Fruit fly (Drosophila melanogaster) whole organism, larva: ENCODE data around the gene tkv.

Experiments used
- noc ChIP-seq: fragments of 200-800 bp; sonication (Bioruptor generic); optimal IDR thresholded peaks from 3 replicates; lab custom pipeline; 2019; ENCODE audit warnings: missing biosample characterization, mild to moderate bottlenecking, missing genetic modification characterization, moderate library complexity

The tkv gene

DNA sequence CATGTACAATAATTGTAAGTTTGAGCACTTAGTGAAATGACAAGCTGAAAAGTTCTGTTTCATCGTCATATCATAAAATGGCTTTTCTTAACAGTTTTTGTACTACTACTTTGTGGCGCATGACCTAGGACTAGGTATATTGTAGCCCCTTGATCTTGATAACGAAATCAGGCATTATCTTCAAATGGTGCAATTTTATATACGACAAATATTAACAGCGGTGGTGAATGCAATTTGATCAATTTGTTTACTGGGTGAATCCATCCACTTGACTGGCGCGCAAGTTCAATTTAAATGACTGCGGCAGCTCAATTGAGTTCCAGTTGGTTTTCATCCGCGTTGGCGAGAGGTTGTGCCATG lies 61.1 kb downstream of the tkv start, which contains the start of gene Cyp28d1:
TSS of gene Cyp28d1 (plus strand) at position 316 of the 360 bp plus-strand sequence.
- no peak for TF ChIP-seq noc (tag; lab: Kevin White, UChicago)

DNA sequence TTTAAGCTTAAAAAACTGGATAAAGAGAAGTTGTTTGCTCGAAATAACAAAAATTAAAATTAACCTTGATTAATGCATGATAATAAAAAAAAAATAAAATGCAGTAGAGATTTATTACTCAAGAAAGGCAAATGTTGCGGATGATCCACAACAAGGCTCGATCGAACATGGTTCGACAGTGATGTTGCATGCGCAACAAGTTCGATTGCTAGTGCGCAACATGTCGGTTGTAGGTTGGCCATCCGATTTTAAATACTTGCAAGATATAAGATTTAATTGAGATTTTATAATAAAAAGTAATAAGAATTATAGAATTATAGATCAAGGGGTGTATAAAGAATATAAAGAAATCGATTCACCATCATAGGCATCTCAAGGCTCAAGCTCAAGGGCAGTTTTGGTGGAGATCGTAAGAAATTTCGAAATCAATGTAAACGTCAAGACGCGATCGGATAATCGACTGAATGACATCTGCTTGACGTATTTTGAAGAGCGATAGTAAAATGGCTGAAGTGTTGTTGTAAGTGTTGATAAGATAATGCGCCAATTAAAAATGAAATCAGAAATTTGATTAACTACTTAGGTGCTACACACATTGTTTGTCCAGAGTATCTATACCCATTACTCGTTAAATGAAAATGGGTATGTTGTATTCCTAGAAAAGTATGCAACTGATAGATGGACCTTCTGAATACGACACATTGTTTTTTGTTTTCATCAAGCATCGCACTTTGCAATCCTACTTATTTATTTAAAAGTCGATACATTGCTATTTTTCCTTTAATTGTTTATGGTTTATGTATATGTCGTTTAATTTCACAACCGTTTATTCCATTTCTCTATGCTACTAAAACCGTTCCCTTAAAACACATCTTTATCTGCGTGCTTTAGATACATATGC lies 61.7 kb downstream of the tkv start:
- TF ChIP-seq noc (tag; lab: Kevin White, UChicago), result peak; percentile 85

dm6 chr2L:5208581-5208980 lies 62.6 kb downstream of the tkv start:
- TF ChIP-seq noc (tag; lab: Kevin White, UChicago), result no peak

DNA sequence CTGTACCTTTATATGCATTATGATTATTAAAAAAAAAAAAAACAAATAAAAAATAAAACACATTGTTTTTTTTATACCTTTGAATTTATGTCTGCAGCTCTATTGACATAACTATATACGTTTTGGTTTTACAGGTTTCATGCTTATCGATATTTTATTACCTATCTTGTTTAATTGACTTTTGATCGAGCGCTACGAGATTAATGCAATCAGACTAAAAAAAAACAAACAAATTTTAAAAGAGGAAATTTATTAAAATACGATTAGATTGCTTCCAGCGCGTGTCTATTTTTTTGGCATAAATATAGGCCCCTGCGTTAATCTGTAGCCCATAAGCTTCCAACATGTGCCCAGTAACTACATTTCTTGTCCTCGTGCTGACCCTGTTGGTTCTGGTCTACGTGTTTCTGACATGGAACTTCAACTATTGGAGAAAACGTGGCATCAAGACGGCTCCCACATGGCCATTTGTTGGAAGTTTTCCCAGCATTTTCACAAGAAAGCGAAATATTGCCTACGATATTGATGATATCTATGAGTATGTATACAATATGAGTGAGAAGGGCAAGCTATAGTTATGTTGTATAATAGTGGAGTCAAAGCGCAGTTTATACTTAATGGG lies 64.1 kb downstream of the tkv start, which contains the start of gene Cyp28d2:
TSS of gene Cyp28d2 (plus strand) at position 304 of the 622 bp plus-strand sequence.
- no peak for TF ChIP-seq noc (tag; lab: Kevin White, UChicago)

- no peak for TF ChIP-seq noc (tag; lab: Kevin White, UChicago)
These were observed 74.0 kb downstream of the tkv start for dm6 chr2L:5197200-5197599.

DNA sequence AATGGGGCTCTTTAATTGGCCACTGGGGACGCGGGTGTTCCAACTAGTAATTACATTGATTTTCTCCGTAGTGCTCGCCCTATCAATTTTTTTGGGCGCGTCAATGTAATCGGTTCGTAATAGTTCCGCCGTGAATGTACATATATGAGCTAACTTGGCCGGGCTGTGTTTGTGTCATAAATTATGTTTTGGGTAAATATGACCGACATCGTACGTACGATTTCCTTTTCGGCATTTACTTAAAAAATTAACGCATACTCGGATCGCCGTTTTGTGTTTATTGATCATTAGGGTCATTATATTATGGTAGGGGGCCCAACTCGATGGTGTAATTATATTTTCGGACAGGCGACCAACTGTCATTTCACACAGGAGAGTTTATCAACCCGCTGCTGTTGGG lies 74.5 kb downstream of the tkv start:
- TF ChIP-seq noc (tag; lab: Kevin White, UChicago), result peak; percentile 20

DNA sequence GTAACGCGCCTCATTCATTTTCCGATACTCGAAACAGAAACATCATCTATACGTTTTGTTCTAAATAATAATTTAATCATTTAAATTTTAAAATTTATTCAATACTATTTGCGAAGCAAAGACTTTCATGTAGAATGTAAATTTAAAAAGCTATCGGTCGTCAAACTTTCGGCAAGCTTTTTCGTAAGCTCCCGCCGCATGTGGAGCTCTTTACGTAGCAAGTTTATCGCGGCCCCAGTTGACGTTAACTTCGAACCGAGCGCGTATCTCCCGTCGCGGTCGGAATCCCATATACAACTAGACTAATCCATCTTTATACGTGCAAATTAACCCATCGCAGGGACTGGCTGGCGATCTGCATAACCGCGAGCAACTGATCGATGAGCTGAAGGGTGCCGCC lies 75.5 kb downstream of the tkv start:
- no peak for TF ChIP-seq noc (tag; lab: Kevin White, UChicago)

- no peak for TF ChIP-seq noc (tag; lab: Kevin White, UChicago)
These were observed 84.6 kb downstream of the tkv start for dm6 chr2L:5186543-5186942.
